Fruit fly (Drosophila melanogaster): ENCODE measurements around the gene cv-d.

Gene cv-d

DNA sequence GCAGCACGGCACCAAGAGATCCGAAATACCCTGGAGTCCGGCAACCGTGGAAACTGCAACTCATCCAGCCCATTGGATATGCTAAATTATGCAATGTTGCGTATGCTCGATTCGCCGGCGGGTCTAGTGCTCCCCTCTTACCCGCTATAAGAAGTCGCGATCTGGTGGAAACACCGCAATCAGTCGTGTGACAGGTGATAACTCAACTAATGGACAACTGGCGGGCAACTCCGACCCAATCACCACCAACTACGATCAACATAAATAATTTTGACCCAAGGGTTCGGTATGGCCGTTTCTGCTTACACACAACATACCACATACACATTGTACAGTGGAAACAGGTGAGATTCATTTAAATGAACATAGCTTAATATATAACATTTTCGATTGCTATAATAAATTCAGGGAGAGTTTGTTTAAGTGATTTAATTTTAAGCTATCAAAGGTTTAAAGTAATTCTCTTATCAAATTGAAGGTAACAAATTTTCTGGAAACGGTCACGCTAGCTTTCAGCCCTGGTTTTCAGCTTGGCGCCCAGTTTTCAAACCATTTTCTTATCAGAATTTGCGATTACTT lies 3.9 kb upstream of the cv-d start, which contains the start of gene Hmt-1 (continued):
- TF ChIP-seq CG7928 (GFP tag; optimal IDR thresholded peaks at IDR 0.05) (peak; percentile 96), sens (GFP tag) (peak; percentile 83), CG15514 (GFP tag; optimal IDR thresholded peaks at IDR 0.05) (peak; percentile 62), Max (GFP tag; optimal IDR thresholded peaks at IDR 0.05) (peak; percentile 1), CG31388 (GFP tag; optimal IDR thresholded peaks at IDR 0.05) (no peak), CG18262 (tag; optimal IDR thresholded peaks at IDR 0.05) (no peak), cwo (GFP tag; optimal IDR thresholded peaks at IDR 0.05) (peak; percentile 8), CG14710 (tag; optimal IDR thresholded peaks at IDR 0.05) (peak; percentile 80), CG18011 (GFP tag; optimal IDR thresholded peaks at IDR 0.05) (no peak), grau (tag; optimal IDR thresholded peaks at IDR 0.05) (peak; percentile 77), CG12236 (GFP tag; optimal IDR thresholded peaks at IDR 0.05) (no peak), knrl (GFP tag; IDR thresholded peaks at IDR 0.05; ENCODE audit: partially characterized antibody) (no peak; the same call in 2 of the 3 replicates), CG13424 (tag; optimal IDR thresholded peaks at IDR 0.05) (peak; percentile 5), chinmo (GFP tag; IDR thresholded peaks at IDR 0.05; ENCODE audit: partially characterized antibody) (no peak), CG2116 (GFP tag; optimal IDR thresholded peaks at IDR 0.05) (peak; percentile 61), maf-S (GFP tag; optimal IDR thresholded peaks at IDR 0.05) (no peak), vvl (GFP tag; IDR thresholded peaks at IDR 0.05) (peak; percentile 81), aop (GFP tag; IDR thresholded peaks at IDR 0.05) (no peak), CG2120 (GFP tag; optimal IDR thresholded peaks at IDR 0.05) (peak; percentile 31), CG15601 (tag; optimal IDR thresholded peaks at IDR 0.05) (no peak), CG11695 (GFP tag; IDR thresholded peaks at IDR 0.05) (no peak), Atf-2 (GFP tag; optimal IDR thresholded peaks at IDR 0.05) (no peak), CG34376 (GFP tag; optimal IDR thresholded peaks at IDR 0.05) (no peak), CG13287 (GFP tag; IDR thresholded peaks at IDR 0.05; ENCODE audit: partially characterized antibody) (peak; percentile 26), H2.0 (GFP tag; IDR thresholded peaks at IDR 0.05) (no peak), Nf-YB (GFP tag; optimal IDR thresholded peaks at IDR 0.05) (peak; percentile 34), nmo (GFP tag; optimal IDR thresholded peaks at IDR 0.05) (peak; percentile 67), tna (GFP tag; IDR thresholded peaks at IDR 0.05; ENCODE audit: partially characterized antibody) (no peak), Xrp1 (GFP tag; IDR thresholded peaks at IDR 0.05) (no peak), NC2α (GFP tag; optimal IDR thresholded peaks at IDR 0.05) (no peak), zen (tag; optimal IDR thresholded peaks at IDR 0.05) (peak; percentile 38), scrt (GFP tag; optimal IDR thresholded peaks at IDR 0.05) (no peak), CHES-1-like (GFP tag; optimal IDR thresholded peaks at IDR 0.05) (peak; percentile 3), chif (GFP tag; optimal IDR thresholded peaks at IDR 0.05) (peak in 1 of 2 experiments; percentile 6), CG1529 (GFP tag; optimal IDR thresholded peaks at IDR 0.05) (no peak), CG7357 (GFP tag; IDR thresholded peaks at IDR 0.05) (peak; percentile 92), dmrt11E (tag; optimal IDR thresholded peaks at IDR 0.05) (no peak), CG2199 (GFP tag; IDR thresholded peaks at IDR 0.05) (no peak), CG12942 (GFP tag; optimal IDR thresholded peaks at IDR 0.05) (no peak), Gug (GFP tag; IDR thresholded peaks at IDR 0.05) (no peak), gsb-n (tag; optimal IDR thresholded peaks at IDR 0.05) (peak; percentile 40), Mad (GFP tag; optimal IDR thresholded peaks at IDR 0.05) (no peak), CG3838 (GFP tag; optimal IDR thresholded peaks at IDR 0.05) (no peak), CG10462 (GFP tag; optimal IDR thresholded peaks at IDR 0.05) (no peak), sd (tag; optimal IDR thresholded peaks at IDR 0.05) (no peak), otp (GFP tag; IDR thresholded peaks at IDR 0.05) (no peak), CG10274 (GFP tag; optimal IDR thresholded peaks at IDR 0.05) (no peak), gfzf (GFP tag; optimal IDR thresholded peaks at IDR 0.05) (peak; percentile 91), seq (GFP tag; IDR thresholded peaks at IDR 0.05) (no peak), row (GFP tag; IDR thresholded peaks at IDR 0.05) (peak; percentile 67)
